Worm (Caenorhabditis elegans) whole organism, L2 larva: ENCODE measurements around the gene C05C10.5.

Experiments used
- C34F6.9 ChIP-seq: fragments of 150-350 bp; optimal IDR thresholded peaks from 2 replicates; lab custom pipeline; 2014; ENCODE audit warnings: missing biosample characterization, missing genetic modification characterization
- F13H6.1 ChIP-seq: sonication (generic microtip); optimal IDR thresholded peaks from 2 replicates; lab custom pipeline; 2016; ENCODE audit warnings: missing genetic modification characterization, missing compliant biosample characterization
- R02D3.7 ChIP-seq: fragments of 150-350 bp; optimal IDR thresholded peaks from 2 replicates; lab custom pipeline; 2014; ENCODE audit warnings: missing biosample characterization, missing genetic modification characterization
- Y55F3AM.14 ChIP-seq: fragments of 200-800 bp; sonication (Bioruptor generic); optimal IDR thresholded peaks from 2 replicates; lab custom pipeline; 2018; ENCODE audit warnings: mild to moderate bottlenecking, missing genetic modification characterization, missing compliant biosample characterization
- ZK546.5 ChIP-seq: sonication (generic microtip); optimal IDR thresholded peaks from 2 replicates; lab custom pipeline; 2017; ENCODE audit warnings: missing biosample characterization, missing genetic modification characterization
- alr-1 ChIP-seq: fragments of 150-350 bp; optimal IDR thresholded peaks from 2 replicates; lab custom pipeline; 2014; ENCODE audit warnings: missing biosample characterization, missing genetic modification characterization
- aly-2 ChIP-seq: fragments of 150-350 bp; optimal IDR thresholded peaks from 2 replicates; lab custom pipeline; 2014; ENCODE audit warnings: missing biosample characterization, missing genetic modification characterization
- ama-1 ChIP-seq: fragments of 150-350 bp; optimal IDR thresholded peaks from 2 replicates; lab custom pipeline; 2018; ENCODE audit warnings: inconsistent platforms
- blmp-1 ChIP-seq: sonication (generic microtip); optimal IDR thresholded peaks from 2 replicates; lab custom pipeline; 2017; ENCODE audit warnings: missing genetic modification characterization, mild to moderate bottlenecking, missing compliant biosample characterization, antibody characterized with exemption, moderate library complexity; ENCODE audit not compliant: insufficient read depth
- ceh-16 ChIP-seq: fragments of 150-350 bp; optimal IDR thresholded peaks from 2 replicates; lab custom pipeline; 2014; ENCODE audit warnings: missing biosample characterization, missing genetic modification characterization
- ceh-82 ChIP-seq: fragments of 150-350 bp; optimal IDR thresholded peaks from 2 replicates; lab custom pipeline; 2014; ENCODE audit warnings: missing biosample characterization, missing genetic modification characterization
- dmd-4 ChIP-seq: sonication (generic microtip); optimal IDR thresholded peaks from 2 replicates; lab custom pipeline; 2017; ENCODE audit warnings: missing biosample characterization, missing genetic modification characterization
- egl-27 ChIP-seq: sonication (generic microtip); optimal IDR thresholded peaks from 3 replicates; lab custom pipeline; 2017; ENCODE audit warnings: missing biosample characterization, missing genetic modification reagents, missing genetic modification characterization
- elt-1 ChIP-seq: fragments of 150-350 bp; optimal IDR thresholded peaks from 2 replicates; lab custom pipeline; 2014; ENCODE audit warnings: missing biosample characterization, missing genetic modification characterization
- elt-3 ChIP-seq: sonication (generic microtip); optimal IDR thresholded peaks from 2 replicates; lab custom pipeline; 2017; ENCODE audit warnings: missing biosample characterization, missing genetic modification characterization
- fos-1 ChIP-seq: fragments of 150-350 bp; optimal IDR thresholded peaks from 2 replicates; lab custom pipeline; 2014; ENCODE audit warnings: missing biosample characterization, missing genetic modification characterization
- gmeb-1 ChIP-seq: fragments of 150-350 bp; optimal IDR thresholded peaks from 2 replicates; lab custom pipeline; 2014; ENCODE audit warnings: missing biosample characterization, missing genetic modification characterization
- lin-13 ChIP-seq: fragments of 150-350 bp; optimal IDR thresholded peaks from 2 replicates; lab custom pipeline; 2014; ENCODE audit warnings: missing biosample characterization, missing genetic modification reagents, missing genetic modification characterization
- lsy-2 ChIP-seq, 2 experiments: fragments of 150-350 bp in 1 of 2; sonication (generic microtip) in 1 of 2; optimal IDR thresholded peaks; 2 replicates each; lab custom pipeline; 2014 to 2017; ENCODE audit warnings: missing biosample characterization in 2 of 2, missing genetic modification characterization in 2 of 2
- nhr-10 ChIP-seq: sonication (generic microtip); optimal IDR thresholded peaks from 2 replicates; lab custom pipeline; 2017; ENCODE audit warnings: missing biosample characterization, missing genetic modification characterization
- nhr-12 ChIP-seq: fragments of 150-350 bp; optimal IDR thresholded peaks from 2 replicates; lab custom pipeline; 2014; ENCODE audit warnings: missing biosample characterization, missing genetic modification characterization
- nhr-129 ChIP-seq: fragments of 150-350 bp; optimal IDR thresholded peaks from 2 replicates; lab custom pipeline; 2014; ENCODE audit warnings: missing biosample characterization, missing genetic modification characterization
- nhr-23 ChIP-seq: fragments of 150-350 bp; optimal IDR thresholded peaks from 2 replicates; lab custom pipeline; 2014; ENCODE audit warnings: missing biosample characterization, missing genetic modification reagents, missing genetic modification characterization
- nhr-237 ChIP-seq: fragments of 150-350 bp; optimal IDR thresholded peaks from 2 replicates; lab custom pipeline; 2014; ENCODE audit warnings: missing biosample characterization, missing genetic modification characterization
- nhr-25 ChIP-seq: fragments of 150-350 bp; sonication (generic microtip); optimal IDR thresholded peaks from 3 replicates; lab custom pipeline; 2014; ENCODE audit warnings: missing biosample characterization, missing genetic modification characterization
- nhr-77 ChIP-seq: fragments of 150-350 bp; optimal IDR thresholded peaks from 2 replicates; lab custom pipeline; 2014; ENCODE audit warnings: missing biosample characterization, missing genetic modification characterization
- peb-1 ChIP-seq: fragments of 150-350 bp; optimal IDR thresholded peaks from 2 replicates; lab custom pipeline; 2014; ENCODE audit warnings: missing biosample characterization, missing genetic modification characterization
- sem-4 ChIP-seq: fragments of 150-350 bp; optimal IDR thresholded peaks from 2 replicates; lab custom pipeline; 2014; ENCODE audit warnings: missing biosample characterization, missing genetic modification reagents, missing genetic modification characterization
- skn-1 ChIP-seq: sonication (generic microtip); optimal IDR thresholded peaks from 2 replicates; lab custom pipeline; 2017; ENCODE audit warnings: missing biosample characterization, missing genetic modification characterization
- sma-3 ChIP-seq: sonication (generic microtip); optimal IDR thresholded peaks from 2 replicates; lab custom pipeline; 2016; ENCODE audit warnings: missing genetic modification reagents, missing genetic modification characterization, missing compliant biosample characterization
- sma-9 ChIP-seq, 2 experiments: fragments of 150-350 bp in 1 of 2; sonication (generic microtip) in 1 of 2; optimal IDR thresholded peaks; 2 replicates each; lab custom pipeline; 2014 to 2016; ENCODE audit warnings: missing genetic modification characterization in 2 of 2, mild to moderate bottlenecking in 1 of 2, missing biosample characterization in 1 of 2, missing compliant biosample characterization in 1 of 2, missing genetic modification reagents in 1 of 2, moderate library complexity in 1 of 2
- snpc-4 ChIP-seq: fragments of 150-350 bp; optimal IDR thresholded peaks from 2 replicates; lab custom pipeline; 2014; ENCODE audit warnings: missing biosample characterization, missing genetic modification characterization
- unc-39 ChIP-seq: fragments of 150-350 bp; optimal IDR thresholded peaks from 2 replicates; lab custom pipeline; 2014; ENCODE audit warnings: missing biosample characterization, missing genetic modification characterization
- unc-55 ChIP-seq: fragments of 150-350 bp; sonication (generic microtip); optimal IDR thresholded peaks from 3 replicates; lab custom pipeline; 2014; ENCODE audit warnings: missing biosample characterization, missing genetic modification reagents, missing genetic modification characterization
- unc-62 ChIP-seq: fragments of 150-350 bp; optimal IDR thresholded peaks from 2 replicates; lab custom pipeline; 2014; ENCODE audit warnings: missing biosample characterization, missing genetic modification reagents, missing genetic modification characterization
- zag-1 ChIP-seq: fragments of 150-350 bp; optimal IDR thresholded peaks from 2 replicates; lab custom pipeline; 2014; ENCODE audit warnings: missing biosample characterization, missing genetic modification characterization
- ztf-1 ChIP-seq: fragments of 200-800 bp; sonication (Bioruptor generic); conservative IDR thresholded peaks from 2 replicates; pipeline ENCODE4 v1.3.6; 2022; ENCODE audit warnings: missing genetic modification characterization, missing compliant biosample characterization
- ztf-11 ChIP-seq: sonication (generic microtip); optimal IDR thresholded peaks from 2 replicates; lab custom pipeline; 2017; ENCODE audit warnings: missing biosample characterization, missing genetic modification characterization
- ztf-4 ChIP-seq: fragments of 150-350 bp; optimal IDR thresholded peaks from 2 replicates; lab custom pipeline; 2014; ENCODE audit warnings: missing biosample characterization, missing genetic modification characterization

The C05C10.5 gene

ce11 chrII:9943246-9943645, 4.4 kb downstream of the C05C10.5 start:
- TF ChIP-seq snpc-4 (tag; lab: Kevin White, UChicago) (no peak), alr-1 (tag; lab: Kevin White, UChicago) (no peak), ama-1 (lab: Kevin White, UChicago) (no peak), F13H6.1 (no peak), ztf-11 (tag; lab: Kevin White, UChicago) (no peak), nhr-23 (tag; lab: Kevin White, UChicago) (no peak), nhr-237 (tag; lab: Kevin White, UChicago) (no peak), egl-27 (tag; lab: Kevin White, UChicago) (no peak), unc-55 (GFP tag; lab: Kevin White, UChicago) (no peak), sma-9 (GFP tag; optimal IDR thresholded peaks at IDR 0.05; lab: Kevin White, UChicago) (no peak), sma-9 (tag; optimal IDR thresholded peaks at IDR 0.05; lab: Kevin White, UChicago) (no peak), ZK546.5 (tag; lab: Kevin White, UChicago) (no peak), sma-3 (GFP tag; lab: Kevin White, UChicago) (no peak), unc-62 (GFP tag; lab: Kevin White, UChicago) (no peak), lin-13 (no peak), nhr-77 (no peak), blmp-1 (tag; lab: Kevin White, UChicago) (no peak)

- TF ChIP-seq nhr-10 (tag; lab: Kevin White, UChicago) (no peak), lsy-2 (tag; optimal IDR thresholded peaks at IDR 0.05; lab: Kevin White, UChicago) (no peak), fos-1 (tag; lab: Kevin White, UChicago) (no peak), zag-1 (no peak), unc-55 (GFP tag; lab: Kevin White, UChicago) (no peak), elt-3 (tag; lab: Kevin White, UChicago) (no peak), blmp-1 (tag; lab: Kevin White, UChicago) (no peak), ztf-4 (tag; lab: Kevin White, UChicago) (no peak), sma-9 (GFP tag; optimal IDR thresholded peaks at IDR 0.05; lab: Kevin White, UChicago) (no peak), sma-9 (tag; optimal IDR thresholded peaks at IDR 0.05; lab: Kevin White, UChicago) (no peak), nhr-25 (tag; lab: Kevin White, UChicago) (no peak), ceh-82 (tag; lab: Kevin White, UChicago) (no peak), skn-1 (tag; lab: Kevin White, UChicago) (no peak), nhr-129 (tag; lab: Kevin White, UChicago) (no peak), sem-4 (tag; lab: Kevin White, UChicago) (no peak), elt-1 (tag; lab: Kevin White, UChicago) (no peak), gmeb-1 (tag; lab: Kevin White, UChicago) (no peak), ceh-16 (no peak), R02D3.7 (no peak)
- TF ChIP-seq, all 48 proteins: peak for 0
These were observed 5.0 kb downstream of the C05C10.5 start, which contains the start of gene flad-1 for ce11 chrII:9943837-9944236. Gene flad-1, plus strand, starts transcription at chrII:9944137.

- TF ChIP-seq nhr-12, result no peak
- TF ChIP-seq nhr-25 (tag; lab: Kevin White, UChicago), result no peak
- no peak for TF ChIP-seq elt-3 (tag; lab: Kevin White, UChicago)
- no peak for TF ChIP-seq unc-39 (tag; lab: Kevin White, UChicago)
- no peak for TF ChIP-seq Y55F3AM.14
- TF ChIP-seq ztf-1 (GFP tag; lab: Robert Waterston, UW), result no peak
- no peak for TF ChIP-seq aly-2 (tag; lab: Kevin White, UChicago)
- TF ChIP-seq peb-1 (tag; lab: Kevin White, UChicago), result no peak
- TF ChIP-seq ZK546.5 (tag; lab: Kevin White, UChicago), result no peak
- TF ChIP-seq nhr-77, result no peak
- TF ChIP-seq unc-55 (GFP tag; lab: Kevin White, UChicago), result no peak
- no peak for TF ChIP-seq C34F6.9 (tag; lab: Kevin White, UChicago)
- no peak for TF ChIP-seq R02D3.7
- TF ChIP-seq dmd-4 (tag; lab: Kevin White, UChicago), result no peak
- no peak for TF ChIP-seq ztf-11 (tag; lab: Kevin White, UChicago)
- TF ChIP-seq unc-62 (GFP tag; lab: Kevin White, UChicago), result no peak
- TF ChIP-seq elt-1 (tag; lab: Kevin White, UChicago), result no peak
These were observed 9.8 kb downstream of the C05C10.5 start for ce11 chrII:9948662-9949061.
